Worm (Caenorhabditis elegans): ENCODE results near the gene mec-5.

- TF ChIP-seq dpl-1 (GFP tag; optimal IDR thresholded peaks at IDR 0.05): no peak
- no peak for TF ChIP-seq irx-1 (tag; optimal IDR thresholded peaks at IDR 0.05)
- TF ChIP-seq nhr-11 (tag; optimal IDR thresholded peaks at IDR 0.05): no peak
- TF ChIP-seq pax-3 (tag; optimal IDR thresholded peaks at IDR 0.05): no peak
- no peak for TF ChIP-seq tlp-1 (tag; optimal IDR thresholded peaks at IDR 0.05)
- TF ChIP-seq lsy-2 (tag; optimal IDR thresholded peaks at IDR 0.05): no peak
- TF ChIP-seq zip-4 (GFP tag; optimal IDR thresholded peaks at IDR 0.05): no peak
- no peak for TF ChIP-seq nhr-19 (GFP tag; conservative IDR thresholded peaks at IDR 0.05)
- no peak for TF ChIP-seq nhr-77 (tag; optimal IDR thresholded peaks at IDR 0.05)
- TF ChIP-seq unc-86 (tag; optimal IDR thresholded peaks at IDR 0.05): no peak
- TF ChIP-seq ztf-11 (tag; optimal IDR thresholded peaks at IDR 0.05): no peak
Observed at ce11 chrX:15902835-15903234, 41.0 kb upstream of the mec-5 start.
